Worm (Caenorhabditis elegans) whole organism, early embryonic: ENCODE measurements around the gene cdka-1.
A peak's percentile ranks its signal among the peaks of the same experiment; 100 is the strongest.

Source experiments
- B0310.2 ChIP-seq: sonication (generic microtip); optimal IDR thresholded peaks from 2 replicates; lab custom pipeline; 2016; ENCODE audit warnings: mild to moderate bottlenecking, missing genetic modification characterization, missing compliant biosample characterization
- F13C5.2 ChIP-seq: sonication (generic microtip); optimal IDR thresholded peaks from 2 replicates; lab custom pipeline; 2017; ENCODE audit warnings: mild to moderate bottlenecking, missing genetic modification characterization, inconsistent platforms, missing compliant biosample characterization
- aly-1 ChIP-seq: sonication (generic microtip); optimal IDR thresholded peaks from 2 replicates; lab custom pipeline; 2016; ENCODE audit warnings: missing genetic modification characterization, missing compliant biosample characterization
- ama-1 ChIP-seq: fragments of 150-350 bp; optimal IDR thresholded peaks from 2 replicates; lab custom pipeline; 2014
- ceh-13 ChIP-seq: fragments of 200-800 bp; sonication (Bioruptor generic); optimal IDR thresholded peaks from 2 replicates; lab custom pipeline; 2018; ENCODE audit warnings: mild to moderate bottlenecking, missing genetic modification characterization, missing compliant biosample characterization
- ceh-36 ChIP-seq: sonication (generic microtip); optimal IDR thresholded peaks from 2 replicates; lab custom pipeline; 2016; ENCODE audit warnings: missing genetic modification characterization, inconsistent platforms, missing compliant biosample characterization
- ets-7 ChIP-seq: sonication (generic microtip); optimal IDR thresholded peaks from 2 replicates; lab custom pipeline; 2016; ENCODE audit warnings: missing genotype, missing genetic modification characterization, missing compliant biosample characterization
- flt-1 ChIP-seq: fragments of 200-800 bp; sonication (Bioruptor generic); IDR thresholded peaks from 2 replicates; pipeline ENCODE4 v1.3.6; 2022; ENCODE audit warnings: missing genetic modification characterization, missing compliant biosample characterization
- hmbx-1 ChIP-seq: sonication (generic microtip); optimal IDR thresholded peaks from 2 replicates; lab custom pipeline; 2016; ENCODE audit warnings: mild to moderate bottlenecking, missing genetic modification characterization, missing compliant biosample characterization
- hmg-4 ChIP-seq: fragments of 200-800 bp; sonication (Bioruptor generic); optimal IDR thresholded peaks from 2 replicates; lab custom pipeline; 2018; ENCODE audit warnings: mild to moderate bottlenecking, missing genetic modification characterization, missing compliant biosample characterization
- hnd-1 ChIP-seq: sonication (generic microtip); optimal IDR thresholded peaks from 2 replicates; lab custom pipeline; 2016; ENCODE audit warnings: missing genetic modification characterization, missing compliant biosample characterization
- pes-1 ChIP-seq: fragments of 200-800 bp; sonication (Bioruptor generic); IDR thresholded peaks from 2 replicates; pipeline ENCODE4 v1.3.6; 2022; ENCODE audit warnings: missing genetic modification reagents, missing genetic modification characterization, missing compliant biosample characterization
- scrt-1 ChIP-seq: fragments of 200-800 bp; sonication (Bioruptor generic); IDR thresholded peaks from 2 replicates; pipeline ENCODE4 v1.3.6; 2022; ENCODE audit warnings: missing genetic modification characterization, missing compliant biosample characterization
- sea-1 ChIP-seq: fragments of 200-800 bp; sonication (Bioruptor generic); conservative IDR thresholded peaks from 2 replicates; pipeline ENCODE4 v1.3.6; 2022; ENCODE audit warnings: missing genetic modification characterization, missing compliant biosample characterization
- tbx-11 ChIP-seq: fragments of 200-800 bp; sonication (Bioruptor generic); IDR thresholded peaks from 2 replicates; pipeline ENCODE4 v1.3.6; 2022; ENCODE audit warnings: missing genetic modification characterization, missing compliant biosample characterization
- tbx-37 ChIP-seq: fragments of 200-800 bp; sonication (Bioruptor generic); conservative IDR thresholded peaks from 2 replicates; pipeline ENCODE4 v1.3.6; 2022; ENCODE audit warnings: missing genetic modification reagents, missing genetic modification characterization, missing compliant biosample characterization
- tra-4 ChIP-seq: sonication (generic microtip); optimal IDR thresholded peaks from 2 replicates; lab custom pipeline; 2017; ENCODE audit warnings: missing genetic modification characterization, missing compliant biosample characterization

The cdka-1 gene

ce11 chrIII:4634947-4635346 is 23.6 kb upstream of the cdka-1 start, which contains the start of gene clec-153:
clec-153 (plus strand) TSS chrIII:4635247.
- no peak for TF ChIP-seq sea-1 (GFP tag; lab: Robert Waterston, UW)
- no peak for TF ChIP-seq ceh-36 (tag; lab: Kevin White, UChicago)
- no peak for TF ChIP-seq hmbx-1 (tag; lab: Kevin White, UChicago)
- no peak for TF ChIP-seq pes-1
- no peak for TF ChIP-seq tbx-37
- TF ChIP-seq B0310.2 (tag; lab: Kevin White, UChicago): no peak
- no peak for TF ChIP-seq hmg-4 (GFP tag; lab: Kevin White, UChicago)
- no peak for TF ChIP-seq ama-1 (lab: Kevin White, UChicago)
- no peak for TF ChIP-seq tbx-11 (GFP tag; lab: Robert Waterston, UW)
- TF ChIP-seq hnd-1 (tag; lab: Kevin White, UChicago): no peak
- TF ChIP-seq ceh-13 (GFP tag; lab: Kevin White, UChicago): no peak
- TF ChIP-seq flt-1: no peak
- no peak for TF ChIP-seq ets-7 (tag; lab: Kevin White, UChicago)
- TF ChIP-seq tra-4: no peak

ce11 chrIII:4643262-4643661 is 15.3 kb upstream of the cdka-1 start, which contains the start of gene pfas-1:
pfas-1 (minus strand) TSS chrIII:4643310.
- TF ChIP-seq pes-1: no peak
- TF ChIP-seq ceh-36 (tag; lab: Kevin White, UChicago): no peak
- no peak for TF ChIP-seq tra-4
- no peak for TF ChIP-seq scrt-1 (GFP tag; lab: Robert Waterston, UW)
- no peak for TF ChIP-seq flt-1
- no peak for TF ChIP-seq F13C5.2
- TF ChIP-seq hmg-4 (GFP tag; lab: Kevin White, UChicago): no peak
- TF ChIP-seq ceh-13 (GFP tag; lab: Kevin White, UChicago): no peak
- no peak for TF ChIP-seq ama-1 (lab: Kevin White, UChicago)
- no peak for TF ChIP-seq ets-7 (tag; lab: Kevin White, UChicago)
- TF ChIP-seq tbx-37: no peak
- no peak for TF ChIP-seq hmbx-1 (tag; lab: Kevin White, UChicago)
- no peak for TF ChIP-seq tbx-11 (GFP tag; lab: Robert Waterston, UW)
- TF ChIP-seq B0310.2 (tag; lab: Kevin White, UChicago): no peak
- no peak for TF ChIP-seq hnd-1 (tag; lab: Kevin White, UChicago)
- no peak for TF ChIP-seq aly-1
- TF ChIP-seq sea-1 (GFP tag; lab: Robert Waterston, UW): no peak

DNA sequence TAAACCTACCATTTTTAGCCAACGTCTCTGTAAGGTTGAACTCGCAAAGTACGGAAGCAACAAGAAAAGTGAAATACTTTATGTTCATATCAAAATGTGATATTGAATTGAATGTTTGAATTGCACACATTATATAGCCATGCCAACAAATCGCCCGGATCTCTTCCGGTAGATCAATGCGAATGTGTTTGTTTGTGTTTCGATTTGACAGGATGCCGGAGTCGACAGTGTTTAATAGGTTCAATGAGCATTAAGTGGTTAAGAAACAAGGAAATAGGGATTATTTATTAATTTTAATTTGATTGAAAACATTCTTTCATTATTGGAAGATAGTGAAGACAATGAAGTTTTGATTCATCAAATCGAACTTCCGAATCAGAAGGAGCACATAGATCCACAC is 12.3 kb upstream of the cdka-1 start, which contains the start of gene pqn-29:
Gene pqn-29, minus strand, starts transcription at position 101 of the 400 bp plus-strand sequence.
- TF ChIP-seq ets-7 (tag; lab: Kevin White, UChicago): no peak
- no peak for TF ChIP-seq scrt-1 (GFP tag; lab: Robert Waterston, UW)
- no peak for TF ChIP-seq B0310.2 (tag; lab: Kevin White, UChicago)
- TF ChIP-seq hmg-4 (GFP tag; lab: Kevin White, UChicago): no peak
- no peak for TF ChIP-seq sea-1 (GFP tag; lab: Robert Waterston, UW)
- TF ChIP-seq flt-1: no peak
- TF ChIP-seq F13C5.2: no peak
- TF ChIP-seq hmbx-1 (tag; lab: Kevin White, UChicago): no peak
- no peak for TF ChIP-seq tbx-11 (GFP tag; lab: Robert Waterston, UW)
- TF ChIP-seq ama-1 (lab: Kevin White, UChicago): no peak
- TF ChIP-seq aly-1: no peak
- TF ChIP-seq pes-1: no peak
- no peak for TF ChIP-seq hnd-1 (tag; lab: Kevin White, UChicago)
- TF ChIP-seq ceh-13 (GFP tag; lab: Kevin White, UChicago): no peak
- TF ChIP-seq tbx-37: no peak
- no peak for TF ChIP-seq ceh-36 (tag; lab: Kevin White, UChicago)
- no peak for TF ChIP-seq tra-4

DNA sequence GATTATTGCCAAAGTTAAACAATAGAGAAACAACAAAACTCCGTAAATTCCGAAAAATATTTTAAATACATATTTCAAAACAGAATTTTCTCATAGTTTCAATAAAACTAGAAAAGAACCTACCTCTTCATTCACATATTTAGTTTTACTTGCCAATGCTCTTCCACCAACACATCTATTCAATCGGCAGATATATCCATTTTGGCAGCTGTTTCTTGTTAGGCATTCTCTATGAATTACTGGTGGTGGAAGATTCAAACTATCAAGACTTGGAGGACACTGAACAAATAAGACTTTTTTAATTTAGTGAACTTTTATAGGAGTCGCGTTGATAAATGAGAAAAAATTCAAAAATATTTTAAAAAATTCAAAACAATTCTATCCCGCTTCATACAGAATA is 11.3 kb upstream of the cdka-1 start:
- no peak for TF ChIP-seq ceh-13 (GFP tag; lab: Kevin White, UChicago)
- no peak for TF ChIP-seq flt-1
- no peak for TF ChIP-seq ceh-36 (tag; lab: Kevin White, UChicago)
- TF ChIP-seq hmbx-1 (tag; lab: Kevin White, UChicago): no peak
- no peak for TF ChIP-seq pes-1
- no peak for TF ChIP-seq F13C5.2
- no peak for TF ChIP-seq aly-1
- no peak for TF ChIP-seq tbx-11 (GFP tag; lab: Robert Waterston, UW)
- TF ChIP-seq hnd-1 (tag; lab: Kevin White, UChicago): no peak
- TF ChIP-seq ama-1 (lab: Kevin White, UChicago): no peak
- no peak for TF ChIP-seq tbx-37
- no peak for TF ChIP-seq ets-7 (tag; lab: Kevin White, UChicago)
- no peak for TF ChIP-seq tra-4
- no peak for TF ChIP-seq hmg-4 (GFP tag; lab: Kevin White, UChicago)
- no peak for TF ChIP-seq B0310.2 (tag; lab: Kevin White, UChicago)
- no peak for TF ChIP-seq scrt-1 (GFP tag; lab: Robert Waterston, UW)
- no peak for TF ChIP-seq sea-1 (GFP tag; lab: Robert Waterston, UW)

ce11 chrIII:4647878-4648277 is 10.7 kb upstream of the cdka-1 start, which contains the start of gene T23F11.6:
T23F11.6 (minus strand) TSS chrIII:4647922.
- TF ChIP-seq scrt-1 (GFP tag; lab: Robert Waterston, UW): no peak
- TF ChIP-seq F13C5.2: no peak
- no peak for TF ChIP-seq hmbx-1 (tag; lab: Kevin White, UChicago)
- TF ChIP-seq aly-1: no peak
- no peak for TF ChIP-seq B0310.2 (tag; lab: Kevin White, UChicago)
- TF ChIP-seq hmg-4 (GFP tag; lab: Kevin White, UChicago): no peak
- TF ChIP-seq ceh-36 (tag; lab: Kevin White, UChicago): no peak
- no peak for TF ChIP-seq sea-1 (GFP tag; lab: Robert Waterston, UW)

DNA sequence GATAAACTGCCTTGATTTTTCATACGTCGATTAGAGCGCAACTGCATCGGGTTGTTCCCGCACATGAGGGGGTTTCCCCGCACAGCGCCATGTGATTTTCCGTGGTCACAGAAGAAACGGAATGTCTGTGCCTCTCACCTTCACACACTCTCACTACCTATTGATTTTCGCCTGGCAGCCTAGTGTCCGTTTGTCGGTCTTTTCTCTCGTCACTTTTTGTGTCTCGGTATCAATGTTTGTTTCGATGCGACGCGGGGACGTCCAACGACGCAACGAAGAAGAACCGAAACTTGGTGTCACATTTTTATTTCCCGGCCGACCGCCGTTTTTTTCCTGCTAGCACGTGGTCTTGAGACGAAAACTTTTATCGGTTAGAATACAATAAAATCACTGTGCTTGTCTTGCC is 9.2 kb upstream of the cdka-1 start:
- TF ChIP-seq ama-1 (lab: Kevin White, UChicago): no peak
- TF ChIP-seq tbx-11 (GFP tag; lab: Robert Waterston, UW): no peak
- no peak for TF ChIP-seq ets-7 (tag; lab: Kevin White, UChicago)
- TF ChIP-seq tbx-37: no peak
- peak; percentile 63 for TF ChIP-seq F13C5.2
- no peak for TF ChIP-seq scrt-1 (GFP tag; lab: Robert Waterston, UW)
- no peak for TF ChIP-seq tra-4
- TF ChIP-seq ceh-36 (tag; lab: Kevin White, UChicago): no peak
- TF ChIP-seq flt-1: 0 out of 2 replicates have a peak, but pooled peaks have one; percentile 4
- no peak for TF ChIP-seq sea-1 (GFP tag; lab: Robert Waterston, UW)
- no peak for TF ChIP-seq pes-1
- TF ChIP-seq hnd-1 (tag; lab: Kevin White, UChicago): no peak
- TF ChIP-seq B0310.2 (tag; lab: Kevin White, UChicago): no peak
- no peak for TF ChIP-seq ceh-13 (GFP tag; lab: Kevin White, UChicago)
- no peak for TF ChIP-seq aly-1
- TF ChIP-seq hmbx-1 (tag; lab: Kevin White, UChicago): no peak
- TF ChIP-seq hmg-4 (GFP tag; lab: Kevin White, UChicago): peak; percentile 57
